Worm (Caenorhabditis elegans) whole organism, young adult: ENCODE measurements around the gene F57E7.4.

Experiments
- B0019.2 ChIP-seq: fragments of 200-800 bp; sonication (Bioruptor generic); conservative IDR thresholded peaks from 2 replicates; pipeline ENCODE4 v1.3.6; 2022; ENCODE audit warnings: missing genetic modification reagents, missing genetic modification characterization, missing compliant biosample characterization
- F10E7.11 ChIP-seq: sonication (generic microtip); optimal IDR thresholded peaks from 2 replicates; lab custom pipeline; 2017; ENCODE audit warnings: mild to moderate bottlenecking, missing genetic modification characterization, moderate library complexity, missing compliant biosample characterization
- F22D6.2 ChIP-seq: sonication (generic microtip); optimal IDR thresholded peaks from 2 replicates; lab custom pipeline; 2016; ENCODE audit warnings: mild to moderate bottlenecking, missing genetic modification characterization, missing compliant biosample characterization
- F33H1.4 ChIP-seq: fragments of 200-800 bp; sonication (Bioruptor generic); IDR thresholded peaks from 2 replicates; pipeline ENCODE4 v1.3.6; 2022; ENCODE audit warnings: missing genetic modification reagents, missing genetic modification characterization, missing compliant biosample characterization
- F49E8.2 ChIP-seq: sonication (generic microtip); optimal IDR thresholded peaks from 3 replicates; lab custom pipeline; 2017; ENCODE audit warnings: missing genetic modification characterization, mild to moderate bottlenecking, missing compliant biosample characterization, antibody characterized with exemption, moderate library complexity; ENCODE audit not compliant: insufficient read depth
- F55B11.4 ChIP-seq: sonication (generic microtip); optimal IDR thresholded peaks from 2 replicates; lab custom pipeline; 2016; ENCODE audit warnings: missing compliant biosample characterization, missing genetic modification characterization, borderline replicate concordance; ENCODE audit not compliant: insufficient read depth
- K12H6.12 ChIP-seq: fragments of 200-800 bp; sonication (Bioruptor generic); optimal IDR thresholded peaks from 2 replicates; lab custom pipeline; 2018; ENCODE audit warnings: mild to moderate bottlenecking, missing genetic modification characterization, missing compliant biosample characterization
- T07F8.4 ChIP-seq: sonication (generic microtip); optimal IDR thresholded peaks from 2 replicates; lab custom pipeline; 2016; ENCODE audit warnings: mild to moderate bottlenecking, missing genetic modification characterization, moderate library complexity, missing compliant biosample characterization
- Y53G8AR.9 ChIP-seq: fragments of 200-800 bp; sonication (Bioruptor generic); conservative IDR thresholded peaks from 2 replicates; pipeline ENCODE4 v1.3.6; 2022; ENCODE audit warnings: missing genetic modification reagents, missing genetic modification characterization, missing compliant biosample characterization
- Y56A3A.18 ChIP-seq: fragments of 200-800 bp; sonication (Bioruptor generic); IDR thresholded peaks from 2 replicates; pipeline ENCODE4 v1.3.6; 2022; ENCODE audit warnings: missing genetic modification reagents, missing genetic modification characterization, missing compliant biosample characterization
- Y67H2A.10 ChIP-seq: fragments of 200-800 bp; sonication (Bioruptor generic); conservative IDR thresholded peaks from 2 replicates; pipeline ENCODE4 v1.3.6; 2022; ENCODE audit warnings: missing genetic modification reagents, missing genetic modification characterization, missing compliant biosample characterization
- ZK185.1 ChIP-seq: sonication (generic microtip); optimal IDR thresholded peaks from 2 replicates; lab custom pipeline; 2016; ENCODE audit warnings: mild to moderate bottlenecking, missing genetic modification characterization, missing compliant biosample characterization; ENCODE audit not compliant: poor library complexity, severe bottlenecking
- akir-1 ChIP-seq: fragments of 200-800 bp; sonication (Bioruptor generic); optimal IDR thresholded peaks from 2 replicates; lab custom pipeline; 2018; ENCODE audit warnings: mild to moderate bottlenecking, missing genetic modification characterization, moderate library complexity, missing compliant biosample characterization
- ama-1 ChIP-seq, 3 experiments: fragments of 150-350 bp in 1 of 3; sonication (generic microtip) in 2 of 3; optimal IDR thresholded peaks; 2 replicates each; lab custom pipeline; 2014 to 2018; ENCODE audit warnings: missing biosample characterization in 2 of 3, missing genetic modification characterization in 2 of 3, missing genetic modification reagents in 2 of 3
- aptf-2 ChIP-seq: fragments of 200-800 bp; sonication (Bioruptor generic); conservative IDR thresholded peaks from 2 replicates; pipeline ENCODE4 v1.3.6; 2022; ENCODE audit warnings: missing genetic modification reagents, missing genetic modification characterization, missing compliant biosample characterization
- athp-1 ChIP-seq: sonication (generic microtip); optimal IDR thresholded peaks from 2 replicates; lab custom pipeline; 2017; ENCODE audit warnings: mild to moderate bottlenecking, missing genetic modification characterization, missing compliant biosample characterization
- attf-5 ChIP-seq: fragments of 200-800 bp; sonication (Bioruptor generic); optimal IDR thresholded peaks from 2 replicates; lab custom pipeline; 2018; ENCODE audit warnings: mild to moderate bottlenecking, missing genetic modification characterization, missing compliant biosample characterization
- bed-1 ChIP-seq: fragments of 200-800 bp; sonication (Bioruptor generic); IDR thresholded peaks from 2 replicates; pipeline ENCODE4 v1.3.6; 2022; ENCODE audit warnings: missing genetic modification reagents, missing genetic modification characterization, missing compliant biosample characterization
- dpl-1 ChIP-seq: fragments of 150-350 bp; optimal IDR thresholded peaks from 2 replicates; lab custom pipeline; 2014; ENCODE audit warnings: missing biosample characterization, missing genetic modification reagents, missing genetic modification characterization
- efl-1 ChIP-seq: fragments of 150-350 bp; optimal IDR thresholded peaks from 2 replicates; lab custom pipeline; 2014; ENCODE audit warnings: missing biosample characterization, missing genetic modification reagents, missing genetic modification characterization
- ets-4 ChIP-seq: fragments of 200-800 bp; sonication (Bioruptor generic); optimal IDR thresholded peaks from 2 replicates; lab custom pipeline; 2018; ENCODE audit warnings: mild to moderate bottlenecking, missing genetic modification characterization, missing compliant biosample characterization
- fkh-3 ChIP-seq: sonication (generic microtip); optimal IDR thresholded peaks from 2 replicates; lab custom pipeline; 2016; ENCODE audit warnings: mild to moderate bottlenecking, missing genetic modification characterization, missing compliant biosample characterization
- gei-17 ChIP-seq: fragments of 200-800 bp; sonication (Bioruptor generic); optimal IDR thresholded peaks from 2 replicates; lab custom pipeline; 2018; ENCODE audit warnings: mild to moderate bottlenecking, missing genetic modification characterization, missing compliant biosample characterization
- hlh-12 ChIP-seq: sonication (generic microtip); optimal IDR thresholded peaks from 2 replicates; lab custom pipeline; 2016; ENCODE audit warnings: missing genetic modification characterization, missing compliant biosample characterization
- hlh-26 ChIP-seq: fragments of 200-800 bp; sonication (Bioruptor generic); conservative IDR thresholded peaks from 2 replicates; pipeline ENCODE4 v1.3.6; 2022; ENCODE audit warnings: missing genetic modification reagents, missing genetic modification characterization, missing compliant biosample characterization
- hsf-1 ChIP-seq: fragments of 200-800 bp; sonication (Bioruptor generic); IDR thresholded peaks from 2 replicates; pipeline ENCODE4 v1.3.6; 2022; ENCODE audit warnings: missing genetic modification reagents, missing genetic modification characterization, missing compliant biosample characterization
- lag-1 ChIP-seq: fragments of 200-800 bp; sonication (Bioruptor generic); IDR thresholded peaks from 2 replicates; pipeline ENCODE4 v1.3.6; 2022; ENCODE audit warnings: missing genetic modification reagents, missing genetic modification characterization, missing compliant biosample characterization
- lin-54 ChIP-seq: fragments of 200-800 bp; sonication (Bioruptor generic); optimal IDR thresholded peaks from 2 replicates; lab custom pipeline; 2018; ENCODE audit warnings: mild to moderate bottlenecking, missing genetic modification characterization, missing compliant biosample characterization
- lsy-27 ChIP-seq: sonication (generic microtip); optimal IDR thresholded peaks from 2 replicates; lab custom pipeline; 2017; ENCODE audit warnings: missing genetic modification characterization, mild to moderate bottlenecking, missing compliant biosample characterization, antibody characterized with exemption, missing genotype, borderline replicate concordance; ENCODE audit not compliant: insufficient read depth
- nhr-27 ChIP-seq: fragments of 200-800 bp; sonication (Bioruptor generic); optimal IDR thresholded peaks from 2 replicates; lab custom pipeline; 2018; ENCODE audit warnings: mild to moderate bottlenecking, missing genetic modification characterization, moderate library complexity, missing compliant biosample characterization
- nhr-80 ChIP-seq: sonication (generic microtip); optimal IDR thresholded peaks from 2 replicates; lab custom pipeline; 2016; ENCODE audit warnings: missing genetic modification characterization, missing compliant biosample characterization
- rec-8 ChIP-seq, 2 experiments: sonication (generic microtip); optimal IDR thresholded peaks; 2 replicates each; lab custom pipeline; 2016; ENCODE audit warnings: mild to moderate bottlenecking in 2 of 2, missing genetic modification characterization in 2 of 2, missing genetic modification reagents in 2 of 2, missing genotype in 2 of 2, missing biosample characterization in 1 of 2, missing compliant biosample characterization in 1 of 2, moderate library complexity in 1 of 2
- snpc-4 ChIP-seq, 5 experiments: fragments of 150-350 bp in 1 of 5; sonication (generic microtip) in 4 of 5; optimal IDR thresholded peaks; 2 replicates each; lab custom pipeline; 2014 to 2018; ENCODE audit warnings: missing genetic modification characterization in 5 of 5, missing biosample characterization in 3 of 5, antibody characterized with exemption in 2 of 5, mild to moderate bottlenecking in 2 of 5, missing compliant biosample characterization in 2 of 5, missing genotype in 2 of 5, moderate library complexity in 2 of 5, missing genetic modification reagents in 1 of 5
- sptf-2 ChIP-seq: fragments of 200-800 bp; sonication (Bioruptor generic); optimal IDR thresholded peaks from 2 replicates; lab custom pipeline; 2018; ENCODE audit warnings: mild to moderate bottlenecking, missing genetic modification characterization, missing compliant biosample characterization
- tlf-1 ChIP-seq: fragments of 200-800 bp; sonication (Bioruptor generic); optimal IDR thresholded peaks from 2 replicates; lab custom pipeline; 2018; ENCODE audit warnings: mild to moderate bottlenecking, missing genetic modification characterization, missing compliant biosample characterization
- unc-130 ChIP-seq: sonication (generic microtip); optimal IDR thresholded peaks from 2 replicates; lab custom pipeline; 2016; ENCODE audit warnings: missing genetic modification reagents, missing genetic modification characterization, missing compliant biosample characterization
- unc-62 ChIP-seq: fragments of 150-350 bp; optimal IDR thresholded peaks from 2 replicates; lab custom pipeline; 2014; ENCODE audit warnings: missing biosample characterization, missing genetic modification reagents, missing genetic modification characterization
- zfh-2 ChIP-seq: fragments of 200-800 bp; sonication (Bioruptor generic); conservative IDR thresholded peaks from 2 replicates; pipeline ENCODE4 v1.3.6; 2022; ENCODE audit warnings: missing genetic modification reagents, missing genetic modification characterization, missing compliant biosample characterization
- ztf-25 ChIP-seq: fragments of 200-800 bp; sonication (Bioruptor generic); IDR thresholded peaks from 2 replicates; pipeline ENCODE4 v1.3.6; 2022; ENCODE audit warnings: missing genetic modification reagents, missing genetic modification characterization, missing compliant biosample characterization

Gene F57E7.4

DNA sequence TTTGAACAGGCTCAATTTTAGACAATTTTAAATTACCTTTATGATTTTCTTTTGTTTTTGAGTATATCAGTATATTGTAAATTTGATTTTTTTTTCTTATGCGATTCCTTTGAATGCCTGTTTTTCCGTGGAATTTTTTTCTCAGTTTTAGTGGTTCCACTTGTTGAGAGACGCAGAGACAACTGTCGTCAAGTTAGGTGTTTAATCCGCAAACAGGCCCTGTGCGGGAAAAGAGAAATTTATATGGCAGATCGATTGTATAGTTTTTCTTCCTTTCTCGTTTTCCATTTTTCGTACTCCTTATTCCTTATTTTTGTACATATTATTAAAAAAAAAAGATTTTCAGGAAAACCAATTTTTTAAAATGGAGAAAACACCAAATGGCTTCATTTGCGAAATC, 18.2 kb upstream of the F57E7.4 start, which contains the start of gene F36D3.1 (continued):
- no peak for TF ChIP-seq K12H6.12 (tag; lab: Kevin White, UChicago)
- TF ChIP-seq F22D6.2 (tag; lab: Kevin White, UChicago) = no peak
- TF ChIP-seq zfh-2 (GFP tag; lab: Robert Waterston, UW) = no peak
- TF ChIP-seq akir-1 (GFP tag; lab: Kevin White, UChicago) = no peak
- TF ChIP-seq lin-54 = peak; percentile 35
- TF ChIP-seq ets-4 = no peak
- TF ChIP-seq hlh-12 (tag; lab: Kevin White, UChicago) = no peak
- TF ChIP-seq sptf-2 (GFP tag; lab: Kevin White, UChicago) = no peak
- peak; percentile 21 for TF ChIP-seq attf-5
- peak; percentile 38 for TF ChIP-seq efl-1 (GFP tag; lab: Kevin White, UChicago)
- no peak for TF ChIP-seq snpc-4 (GFP tag; optimal IDR thresholded peaks at IDR 0.05; lab: Kevin White, UChicago)
- peak in 2 of 4 experiments; percentile 3 to 45 for TF ChIP-seq snpc-4 (tag; optimal IDR thresholded peaks at IDR 0.05; lab: Kevin White, UChicago)
- no peak for TF ChIP-seq ama-1 (optimal IDR thresholded peaks at IDR 0.05; lab: Kevin White, UChicago)
- TF ChIP-seq ama-1 (GFP tag; optimal IDR thresholded peaks at IDR 0.05; lab: Kevin White, UChicago) = no peak
- no peak for TF ChIP-seq Y67H2A.10 (GFP tag; lab: Robert Waterston, UW)
- no peak for TF ChIP-seq Y53G8AR.9 (GFP tag; lab: Robert Waterston, UW)
- no peak for TF ChIP-seq rec-8 (tag; optimal IDR thresholded peaks at IDR 0.05; lab: Kevin White, UChicago)
- peak; percentile 21 for TF ChIP-seq dpl-1 (GFP tag; lab: Kevin White, UChicago)
- TF ChIP-seq, all 124 proteins: peak for 7

DNA sequence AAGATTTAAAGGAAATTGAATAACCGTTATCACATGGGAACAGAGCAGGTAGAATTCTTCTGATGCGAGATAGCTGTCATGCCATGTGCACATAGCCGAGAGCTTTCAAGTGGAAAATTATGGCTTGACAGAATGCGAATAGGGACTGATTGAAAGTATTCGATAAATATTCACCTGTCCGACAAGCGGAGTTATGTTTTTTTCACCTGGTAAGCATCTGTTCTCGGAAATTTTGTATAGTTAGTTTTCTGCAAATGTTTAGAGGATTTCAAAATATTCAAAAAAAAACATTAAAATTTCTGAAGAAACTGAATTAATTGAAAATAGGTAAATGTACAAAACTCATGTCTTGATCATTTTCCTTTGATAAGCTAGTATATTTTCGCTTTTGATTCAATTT, 16.7 kb upstream of the F57E7.4 start, which contains the start of gene srh-136:
TSS of gene srh-136 (minus strand) at position 93 of the 400 bp plus-strand sequence.
- TF ChIP-seq aptf-2 (GFP tag; lab: Robert Waterston, UW) (no peak), F22D6.2 (tag; lab: Kevin White, UChicago) (no peak), attf-5 (no peak), athp-1 (no peak), T07F8.4 (tag; lab: Kevin White, UChicago) (no peak), F33H1.4 (GFP tag; lab: Robert Waterston, UW) (no peak), hlh-26 (GFP tag; lab: Robert Waterston, UW) (no peak), lsy-27 (tag; lab: Kevin White, UChicago) (no peak), fkh-3 (tag; lab: Kevin White, UChicago) (no peak), Y56A3A.18 (GFP tag; lab: Robert Waterston, UW) (no peak), bed-1 (GFP tag; lab: Robert Waterston, UW) (no peak), F10E7.11 (tag; lab: Kevin White, UChicago) (no peak)

DNA sequence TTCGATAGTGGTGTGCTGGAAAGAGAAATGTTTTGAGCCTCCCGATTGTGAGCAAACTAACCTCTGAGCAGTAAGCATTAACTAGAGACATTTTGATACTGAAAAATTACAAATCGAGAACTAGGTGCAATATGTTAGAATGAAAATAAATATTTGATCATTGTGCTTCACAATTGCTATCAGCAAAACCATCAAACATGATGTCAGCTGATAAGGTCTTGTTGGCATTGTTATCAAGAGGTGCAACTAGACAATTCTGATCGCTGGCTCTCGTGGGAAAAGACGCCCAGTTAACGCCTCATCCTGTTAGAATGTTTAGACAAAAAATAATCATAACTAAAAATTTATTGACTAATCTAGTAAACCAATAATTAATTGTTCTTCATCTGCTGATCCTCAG, 13.5 kb upstream of the F57E7.4 start, which contains the start of gene comt-2:
TSS of gene comt-2 (minus strand) at position 131 of the 400 bp plus-strand sequence.
- TF ChIP-seq tlf-1 (GFP tag; lab: Kevin White, UChicago) = no peak
- no peak for TF ChIP-seq F55B11.4 (tag; lab: Kevin White, UChicago)
- TF ChIP-seq B0019.2 (GFP tag; lab: Robert Waterston, UW) = no peak
- no peak for TF ChIP-seq hsf-1
- peak; percentile 49 for TF ChIP-seq nhr-80 (tag; lab: Kevin White, UChicago)
- no peak for TF ChIP-seq K12H6.12 (tag; lab: Kevin White, UChicago)
- no peak for TF ChIP-seq unc-130 (GFP tag; lab: Kevin White, UChicago)

DNA sequence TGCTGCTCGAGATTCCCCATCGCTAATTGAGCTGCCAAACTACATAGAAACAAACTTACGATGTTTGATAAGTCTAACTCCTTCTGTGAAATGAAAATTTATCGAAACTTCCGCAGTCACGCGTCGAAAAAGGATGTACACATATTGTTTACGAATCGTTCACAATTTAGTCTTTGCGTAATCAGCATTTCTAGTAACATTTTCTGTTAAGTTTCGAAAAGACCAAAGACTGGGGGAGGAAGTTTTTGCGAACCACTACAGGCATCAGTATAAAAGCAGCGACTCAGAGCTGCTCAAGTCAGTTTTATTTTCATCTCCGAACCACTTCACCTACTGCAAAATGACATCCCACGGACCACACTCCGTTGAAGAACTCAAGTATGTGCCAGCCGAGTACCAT, 7.4 kb upstream of the F57E7.4 start, which contains the start of gene sqst-4:
TSS of gene sqst-4 (plus strand) at position 301 of the 400 bp plus-strand sequence.
- TF ChIP-seq F49E8.2 (no peak), nhr-27 (no peak), gei-17 (no peak), ZK185.1 (tag; lab: Kevin White, UChicago) (no peak), attf-5 (no peak), unc-62 (GFP tag; lab: Kevin White, UChicago) (no peak), lag-1 (GFP tag; lab: Robert Waterston, UW) (no peak), ztf-25 (GFP tag; lab: Robert Waterston, UW) (no peak)
